Worm (Caenorhabditis elegans): Measurements from ENCODE around the gene F53C3.6.

Gene F53C3.6

ce11 chrII:3896920-3897319 lies 1.0 kb upstream of the F53C3.6 start (continued):
- TF ChIP-seq T20F7.1 (GFP tag; optimal IDR thresholded peaks at IDR 0.05) = no peak
- no peak for TF ChIP-seq F44E2.7 (GFP tag; IDR thresholded peaks at IDR 0.05)
- no peak for TF ChIP-seq ctbp-1 (GFP tag; IDR thresholded peaks at IDR 0.05)
- TF ChIP-seq spr-3 (GFP tag; optimal IDR thresholded peaks at IDR 0.05) = no peak
- TF ChIP-seq zfp-3 (GFP tag; conservative IDR thresholded peaks at IDR 0.05) = no peak
- peak; percentile 52 for TF ChIP-seq duxl-1 (tag; optimal IDR thresholded peaks at IDR 0.05; ENCODE audit: poor library complexity)

- no peak for TF ChIP-seq gei-8 (GFP tag; optimal IDR thresholded peaks at IDR 0.05)
- TF ChIP-seq egl-27 (tag; optimal IDR thresholded peaks at IDR 0.05) = no peak
- no peak for TF ChIP-seq T26A8.4 (GFP tag; IDR thresholded peaks at IDR 0.05)
- TF ChIP-seq zip-2 (tag; optimal IDR thresholded peaks at IDR 0.05) = no peak
- TF ChIP-seq dmd-8 (GFP tag; IDR thresholded peaks at IDR 0.05) = no peak
- TF ChIP-seq nhr-48 (tag; optimal IDR thresholded peaks at IDR 0.05) = no peak
Observed at ce11 chrII:3901108-3901507, 3.2 kb downstream of the F53C3.6 start, which contains the start of gene F53C3.4. TSS of gene F53C3.4 (plus strand) at chrII:3901408.

ce11 chrII:3902798-3903197 lies 4.9 kb downstream of the F53C3.6 start, which contains the start of gene F53C3.3:
TSS of gene F53C3.3 (plus strand) at chrII:3902856.
- TF ChIP-seq unc-62 (GFP tag; optimal IDR thresholded peaks at IDR 0.05 in 1 of 2) = peak in 1 of 2 experiments; percentile 20
- TF ChIP-seq unc-62 (tag; optimal IDR thresholded peaks at IDR 0.05) = no peak
- TF ChIP-seq zfp-3 (GFP tag; conservative IDR thresholded peaks at IDR 0.05) = no peak
- peak; percentile 79 for TF ChIP-seq set-16 (GFP tag; IDR thresholded peaks at IDR 0.05)

ce11 chrII:3906615-3907190 lies 8.8 kb downstream of the F53C3.6 start, which contains the start of the genes F53C3.11 and fbxb-103:
TSS of gene F53C3.11 (minus strand) at chrII:3906715.
TSS of gene fbxb-103 (plus strand) at chrII:3907140.
- no peak for TF ChIP-seq ceh-20 (GFP tag; IDR thresholded peaks at IDR 0.05)

- TF ChIP-seq duxl-1 (tag; optimal IDR thresholded peaks at IDR 0.05; ENCODE audit: poor library complexity) = no peak
- TF ChIP-seq skn-1 (tag; optimal IDR thresholded peaks at IDR 0.05) = no peak
- no peak for TF ChIP-seq Y75B8A.6 (GFP tag; IDR thresholded peaks at IDR 0.05)
- no peak for TF ChIP-seq unc-130 (GFP tag; optimal IDR thresholded peaks at IDR 0.05)
- no peak for TF ChIP-seq nhr-42 (GFP tag; IDR thresholded peaks at IDR 0.05)
- no peak for TF ChIP-seq mes-2 (tag; optimal IDR thresholded peaks at IDR 0.05; ENCODE audit: poor library complexity, severe bottlenecking)
- peak in 1 of 2 experiments; percentile 59 for TF ChIP-seq unc-62 (GFP tag; optimal IDR thresholded peaks at IDR 0.05 in 1 of 2)
- TF ChIP-seq unc-62 (tag; optimal IDR thresholded peaks at IDR 0.05) = no peak
Observed at ce11 chrII:3908135-3908534, 10.2 kb downstream of the F53C3.6 start.

- no peak for TF ChIP-seq ZK337.2 (GFP tag; IDR thresholded peaks at IDR 0.05)
- no peak for TF ChIP-seq ztf-11 (tag; optimal IDR thresholded peaks at IDR 0.05)
- peak in 1 of 2 experiments; percentile 91 for TF ChIP-seq unc-62 (GFP tag; optimal IDR thresholded peaks at IDR 0.05 in 1 of 2)
- no peak for TF ChIP-seq unc-62 (tag; optimal IDR thresholded peaks at IDR 0.05)
- no peak for TF ChIP-seq zag-1 (tag; optimal IDR thresholded peaks at IDR 0.05)
Observed at ce11 chrII:3909301-3909700, 11.4 kb downstream of the F53C3.6 start.

ce11 chrII:3910737-3911136 lies 12.8 kb downstream of the F53C3.6 start, which contains the start of gene bcmo-2:
TSS of gene bcmo-2 (minus strand) at chrII:3910837.
- TF ChIP-seq dmd-6 (GFP tag; IDR thresholded peaks at IDR 0.05) (no peak), nhr-76 (tag; optimal IDR thresholded peaks at IDR 0.05) (no peak), Y48G9A.11 (GFP tag; IDR thresholded peaks at IDR 0.05) (no peak), lin-15B (tag; optimal IDR thresholded peaks at IDR 0.05) (no peak), mxl-2 (GFP tag; conservative IDR thresholded peaks at IDR 0.05) (no peak), F37D6.2 (tag; optimal IDR thresholded peaks at IDR 0.05) (no peak), daf-19 (GFP tag; conservative IDR thresholded peaks at IDR 0.05) (no peak)
